Worm (Caenorhabditis elegans) whole organism, early embryonic: Measurements from ENCODE around the gene R03H10.11.

Source experiments
- B0310.2 ChIP-seq: sonication (generic microtip); optimal IDR thresholded peaks from 2 replicates; lab custom pipeline; 2016; ENCODE audit warnings: mild to moderate bottlenecking, missing genetic modification characterization, missing compliant biosample characterization
- F13C5.2 ChIP-seq: sonication (generic microtip); optimal IDR thresholded peaks from 2 replicates; lab custom pipeline; 2017; ENCODE audit warnings: mild to moderate bottlenecking, missing genetic modification characterization, inconsistent platforms, missing compliant biosample characterization
- aly-1 ChIP-seq: sonication (generic microtip); optimal IDR thresholded peaks from 2 replicates; lab custom pipeline; 2016; ENCODE audit warnings: missing genetic modification characterization, missing compliant biosample characterization
- ama-1 ChIP-seq: fragments of 150-350 bp; optimal IDR thresholded peaks from 2 replicates; lab custom pipeline; 2014
- ceh-13 ChIP-seq: fragments of 200-800 bp; sonication (Bioruptor generic); optimal IDR thresholded peaks from 2 replicates; lab custom pipeline; 2018; ENCODE audit warnings: mild to moderate bottlenecking, missing genetic modification characterization, missing compliant biosample characterization
- ceh-36 ChIP-seq: sonication (generic microtip); optimal IDR thresholded peaks from 2 replicates; lab custom pipeline; 2016; ENCODE audit warnings: missing genetic modification characterization, inconsistent platforms, missing compliant biosample characterization
- ets-7 ChIP-seq: sonication (generic microtip); optimal IDR thresholded peaks from 2 replicates; lab custom pipeline; 2016; ENCODE audit warnings: missing genotype, missing genetic modification characterization, missing compliant biosample characterization
- flt-1 ChIP-seq: fragments of 200-800 bp; sonication (Bioruptor generic); IDR thresholded peaks from 2 replicates; pipeline ENCODE4 v1.3.6; 2022; ENCODE audit warnings: missing genetic modification characterization, missing compliant biosample characterization
- hmbx-1 ChIP-seq: sonication (generic microtip); optimal IDR thresholded peaks from 2 replicates; lab custom pipeline; 2016; ENCODE audit warnings: mild to moderate bottlenecking, missing genetic modification characterization, missing compliant biosample characterization
- hmg-4 ChIP-seq: fragments of 200-800 bp; sonication (Bioruptor generic); optimal IDR thresholded peaks from 2 replicates; lab custom pipeline; 2018; ENCODE audit warnings: mild to moderate bottlenecking, missing genetic modification characterization, missing compliant biosample characterization
- hnd-1 ChIP-seq: sonication (generic microtip); optimal IDR thresholded peaks from 2 replicates; lab custom pipeline; 2016; ENCODE audit warnings: missing genetic modification characterization, missing compliant biosample characterization
- pes-1 ChIP-seq: fragments of 200-800 bp; sonication (Bioruptor generic); IDR thresholded peaks from 2 replicates; pipeline ENCODE4 v1.3.6; 2022; ENCODE audit warnings: missing genetic modification reagents, missing genetic modification characterization, missing compliant biosample characterization
- scrt-1 ChIP-seq: fragments of 200-800 bp; sonication (Bioruptor generic); IDR thresholded peaks from 2 replicates; pipeline ENCODE4 v1.3.6; 2022; ENCODE audit warnings: missing genetic modification characterization, missing compliant biosample characterization
- sea-1 ChIP-seq: fragments of 200-800 bp; sonication (Bioruptor generic); conservative IDR thresholded peaks from 2 replicates; pipeline ENCODE4 v1.3.6; 2022; ENCODE audit warnings: missing genetic modification characterization, missing compliant biosample characterization
- tbx-11 ChIP-seq: fragments of 200-800 bp; sonication (Bioruptor generic); IDR thresholded peaks from 2 replicates; pipeline ENCODE4 v1.3.6; 2022; ENCODE audit warnings: missing genetic modification characterization, missing compliant biosample characterization
- tbx-37 ChIP-seq: fragments of 200-800 bp; sonication (Bioruptor generic); conservative IDR thresholded peaks from 2 replicates; pipeline ENCODE4 v1.3.6; 2022; ENCODE audit warnings: missing genetic modification reagents, missing genetic modification characterization, missing compliant biosample characterization
- tra-4 ChIP-seq: sonication (generic microtip); optimal IDR thresholded peaks from 2 replicates; lab custom pipeline; 2017; ENCODE audit warnings: missing genetic modification characterization, missing compliant biosample characterization

R03H10.11 gene

DNA sequence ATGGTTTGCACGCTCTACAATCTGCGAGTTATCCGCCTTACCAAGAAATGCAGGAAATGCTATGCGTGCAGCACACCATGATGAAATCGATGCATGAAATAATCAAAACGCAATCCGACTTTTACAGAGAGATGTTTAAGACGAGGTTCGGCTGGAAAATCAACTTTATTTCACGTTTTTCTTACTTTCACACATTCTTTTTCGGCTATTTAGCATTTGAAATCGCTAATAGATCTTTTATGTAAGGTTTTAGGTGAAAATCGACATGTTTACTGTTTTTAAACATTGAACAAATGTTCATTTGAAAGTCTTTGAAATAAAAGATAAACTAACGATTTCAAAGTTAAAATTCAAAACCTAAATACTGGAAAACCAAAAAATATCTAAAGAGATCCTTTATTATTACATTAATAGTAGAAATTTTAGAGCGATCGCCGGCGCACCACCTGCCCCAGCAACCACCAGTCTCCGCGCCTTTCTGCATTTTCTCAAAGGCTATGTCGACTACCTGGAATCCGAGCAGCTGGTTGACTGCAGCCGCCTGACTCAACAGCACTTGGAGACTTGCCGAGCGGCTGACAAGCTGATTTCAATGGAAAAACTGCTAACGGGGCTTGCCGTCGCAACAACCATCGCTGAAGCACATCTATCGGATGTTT, 45.8 kb downstream of the R03H10.11 start:
- no peak for TF ChIP-seq flt-1 (GFP tag; lab: Robert Waterston, UW)
- TF ChIP-seq aly-1 (tag; lab: Kevin White, UChicago) = no peak
- no peak for TF ChIP-seq hnd-1 (tag; lab: Kevin White, UChicago)
- TF ChIP-seq ama-1 (lab: Kevin White, UChicago) = no peak
- TF ChIP-seq sea-1 (GFP tag; lab: Robert Waterston, UW) = no peak
- TF ChIP-seq ceh-36 (tag; lab: Kevin White, UChicago) = no peak
- TF ChIP-seq tbx-11 (GFP tag; lab: Robert Waterston, UW) = no peak
- no peak for TF ChIP-seq scrt-1 (GFP tag; lab: Robert Waterston, UW)
- TF ChIP-seq hmbx-1 (tag; lab: Kevin White, UChicago) = no peak
- TF ChIP-seq ceh-13 = no peak

DNA sequence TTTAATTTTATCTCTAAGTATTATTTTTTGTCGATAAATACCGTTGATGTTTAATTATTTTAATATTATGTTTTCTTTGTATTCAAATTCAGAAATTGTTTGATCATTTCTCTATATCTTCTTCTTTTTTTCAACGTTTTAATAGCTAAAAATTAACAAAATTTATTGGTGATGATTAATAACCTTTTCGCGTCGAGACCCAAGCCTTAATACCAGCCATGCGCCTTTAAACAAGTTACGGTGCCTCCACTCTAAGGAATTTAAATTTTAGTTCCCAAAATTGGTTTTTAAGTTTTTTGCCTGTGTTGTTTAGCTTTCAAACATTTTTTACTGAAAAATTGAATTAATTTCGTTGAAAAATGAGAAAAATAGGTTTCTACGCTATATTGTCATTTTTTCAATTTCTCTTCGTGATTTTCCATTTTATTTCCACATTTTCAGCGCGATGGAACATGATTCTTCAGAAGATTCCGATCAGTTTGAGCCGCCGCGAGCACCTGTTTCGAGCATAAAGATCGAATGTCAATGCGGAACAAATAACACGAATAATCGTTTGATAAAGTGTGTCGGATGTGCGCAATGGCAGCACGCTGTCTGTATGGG, 46.7 kb downstream of the R03H10.11 start, which contains the start of gene C16A11.3:
Gene C16A11.3 (plus strand): TSS at position 440 of the 603 bp plus-strand sequence.
- TF ChIP-seq hmg-4 = no peak
- no peak for TF ChIP-seq ets-7 (tag; lab: Kevin White, UChicago)
- TF ChIP-seq ceh-13 = no peak
- no peak for TF ChIP-seq hnd-1 (tag; lab: Kevin White, UChicago)
- no peak for TF ChIP-seq ama-1 (lab: Kevin White, UChicago)
- no peak for TF ChIP-seq B0310.2 (tag; lab: Kevin White, UChicago)
- no peak for TF ChIP-seq tra-4 (tag; lab: Kevin White, UChicago)
- no peak for TF ChIP-seq pes-1
- no peak for TF ChIP-seq tbx-11 (GFP tag; lab: Robert Waterston, UW)
- no peak for TF ChIP-seq ceh-36 (tag; lab: Kevin White, UChicago)
- TF ChIP-seq scrt-1 (GFP tag; lab: Robert Waterston, UW) = no peak
- TF ChIP-seq aly-1 (tag; lab: Kevin White, UChicago) = no peak
- TF ChIP-seq flt-1 (GFP tag; lab: Robert Waterston, UW) = no peak
- no peak for TF ChIP-seq hmbx-1 (tag; lab: Kevin White, UChicago)
- TF ChIP-seq tbx-37 = no peak
- TF ChIP-seq sea-1 (GFP tag; lab: Robert Waterston, UW) = no peak
- no peak for TF ChIP-seq F13C5.2

DNA sequence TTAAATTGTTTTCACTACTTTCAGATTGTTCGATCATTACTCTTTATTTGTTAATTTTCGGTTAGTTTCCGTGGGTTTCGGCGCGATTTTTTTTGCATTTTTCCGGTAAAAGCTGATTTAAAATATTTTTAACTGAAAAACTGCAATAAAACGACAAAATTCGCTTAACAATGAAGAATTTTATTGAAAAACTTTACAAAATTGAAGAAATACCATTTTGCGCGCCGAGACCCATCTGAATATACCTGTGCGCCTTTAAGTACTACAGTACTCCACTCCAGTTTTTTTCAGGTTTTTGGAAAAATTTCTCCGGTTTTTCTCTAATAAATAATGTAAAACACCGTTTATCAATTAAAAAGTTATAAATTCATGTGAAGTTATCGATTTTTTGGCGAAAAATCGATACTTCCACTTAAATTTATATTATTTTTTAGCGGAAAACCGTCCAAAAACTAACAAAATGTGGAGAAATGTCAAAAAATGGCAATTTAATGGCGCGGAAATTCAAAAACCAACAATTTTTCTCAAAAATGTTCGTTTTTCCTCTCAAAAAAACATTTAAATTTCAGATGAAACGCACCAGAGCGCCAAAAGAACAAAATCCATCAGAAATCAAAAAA, 48.5 kb downstream of the R03H10.11 start, which contains the start of gene C16A11.10:
Gene C16A11.10 (plus strand): TSS at position 570 of the 620 bp plus-strand sequence.
- TF ChIP-seq scrt-1 (GFP tag; lab: Robert Waterston, UW) = no peak
- no peak for TF ChIP-seq ama-1 (lab: Kevin White, UChicago)
- no peak for TF ChIP-seq tbx-37
- TF ChIP-seq ets-7 (tag; lab: Kevin White, UChicago) = no peak
- TF ChIP-seq tbx-11 (GFP tag; lab: Robert Waterston, UW) = no peak
- TF ChIP-seq aly-1 (tag; lab: Kevin White, UChicago) = no peak
- no peak for TF ChIP-seq F13C5.2
